Fruit fly (Drosophila melanogaster): ENCODE data around the gene CG9705.
A peak's percentile ranks its signal among the peaks of the same experiment; 100 is the strongest.

CG9705 gene

dm6 chr3L:16800026-16800425 is 20.1 kb downstream of the CG9705 start (continued):
- TF ChIP-seq CG5245 (GFP tag; optimal IDR thresholded peaks at IDR 0.05), result no peak
- no peak for TF ChIP-seq CG1792 (GFP tag; optimal IDR thresholded peaks at IDR 0.05)
- peak; percentile 30 for TF ChIP-seq ERR (GFP tag; optimal IDR thresholded peaks at IDR 0.05)
- TF ChIP-seq CG8281 (tag; optimal IDR thresholded peaks at IDR 0.05), result no peak
- TF ChIP-seq gsb-n (tag; optimal IDR thresholded peaks at IDR 0.05), result no peak
- TF ChIP-seq chinmo (GFP tag; IDR thresholded peaks at IDR 0.05; ENCODE audit: partially characterized antibody), result peak; percentile 61; the same call in 1 of the 4 replicates
- TF ChIP-seq Neu2 (GFP tag; optimal IDR thresholded peaks at IDR 0.05; ENCODE audit: borderline replicate concordance), result no peak
- TF ChIP-seq Hsf (GFP tag; optimal IDR thresholded peaks at IDR 0.05), result no peak
- no peak for TF ChIP-seq CG14050 (GFP tag; IDR thresholded peaks at IDR 0.05)
- no peak for TF ChIP-seq Ptx1 (GFP tag; IDR thresholded peaks at IDR 0.05)
- no peak for TF ChIP-seq yki (optimal IDR thresholded peaks at IDR 0.05)
- no peak for TF ChIP-seq org-1 (GFP tag; optimal IDR thresholded peaks at IDR 0.05)
- TF ChIP-seq maf-S (GFP tag; optimal IDR thresholded peaks at IDR 0.05), result no peak
- TF ChIP-seq danr (GFP tag; IDR thresholded peaks at IDR 0.05), result no peak
- TF ChIP-seq Jarid2 (GFP tag; optimal IDR thresholded peaks at IDR 0.05), result peak; percentile 69
- no peak for TF ChIP-seq tx (GFP tag; optimal IDR thresholded peaks at IDR 0.05)
- no peak for TF ChIP-seq chif (GFP tag; optimal IDR thresholded peaks at IDR 0.05)
- TF ChIP-seq scrt (GFP tag; optimal IDR thresholded peaks at IDR 0.05), result no peak
- peak; percentile 43 for TF ChIP-seq cwo (GFP tag; optimal IDR thresholded peaks at IDR 0.05)
- no peak for TF ChIP-seq CG6254 (GFP tag; optimal IDR thresholded peaks at IDR 0.05)
- TF ChIP-seq Nf-YA (GFP tag; IDR thresholded peaks at IDR 0.05), result no peak
- TF ChIP-seq Drgx (GFP tag; IDR thresholded peaks at IDR 0.05), result peak; percentile 45; the same call in 1 of the 2 replicates
- no peak for TF ChIP-seq Ada2b (GFP tag; IDR thresholded peaks at IDR 0.05)
- TF ChIP-seq CG11398 (GFP tag; optimal IDR thresholded peaks at IDR 0.05), result no peak
- no peak for TF ChIP-seq salm (tag; optimal IDR thresholded peaks at IDR 0.05)
- TF ChIP-seq gfzf (GFP tag; optimal IDR thresholded peaks at IDR 0.05), result no peak
- no peak for TF ChIP-seq luna (GFP tag; optimal IDR thresholded peaks at IDR 0.05)
- peak; percentile 12 for TF ChIP-seq exex (tag; optimal IDR thresholded peaks at IDR 0.05)
- no peak for TF ChIP-seq Oaz (GFP tag; IDR thresholded peaks at IDR 0.05)
- no peak for TF ChIP-seq CkIIα-i1 (GFP tag; IDR thresholded peaks at IDR 0.05)
- TF ChIP-seq pfk (GFP tag; optimal IDR thresholded peaks at IDR 0.05), result no peak
- TF ChIP-seq CG12104 (GFP tag; optimal IDR thresholded peaks at IDR 0.05), result no peak
- TF ChIP-seq Vsx1 (GFP tag; optimal IDR thresholded peaks at IDR 0.05), result no peak
- no peak for TF ChIP-seq CG10267 (tag; optimal IDR thresholded peaks at IDR 0.05)
- no peak for TF ChIP-seq CG2120 (GFP tag; optimal IDR thresholded peaks at IDR 0.05)
- TF ChIP-seq Dref (GFP tag; IDR thresholded peaks at IDR 0.05), result no peak
- no peak for TF ChIP-seq ato (GFP tag; IDR thresholded peaks at IDR 0.05; ENCODE audit: partially characterized antibody)
- TF ChIP-seq her (GFP tag; optimal IDR thresholded peaks at IDR 0.05), result no peak
- TF ChIP-seq CG11247 (GFP tag; IDR thresholded peaks at IDR 0.05), result no peak
- no peak for TF ChIP-seq ranshi (GFP tag; IDR thresholded peaks at IDR 0.05)
- TF ChIP-seq CG4360 (GFP tag; IDR thresholded peaks at IDR 0.05), result no peak
- TF ChIP-seq Atf-2 (GFP tag; optimal IDR thresholded peaks at IDR 0.05), result no peak
- peak; percentile 43; the same call in 1 of the 2 replicates for TF ChIP-seq CG32532 (GFP tag; IDR thresholded peaks at IDR 0.05)
- TF ChIP-seq Dll (GFP tag; IDR thresholded peaks at IDR 0.05; ENCODE audit: partially characterized antibody), result no peak
- no peak for TF ChIP-seq GATAe (GFP tag; conservative IDR thresholded peaks at IDR 0.05)
- no peak for TF ChIP-seq da (GFP tag; optimal IDR thresholded peaks at IDR 0.05)
- TF ChIP-seq mirr (GFP tag; optimal IDR thresholded peaks at IDR 0.05), result no peak
- TF ChIP-seq CG7963 (GFP tag; IDR thresholded peaks at IDR 0.05; ENCODE audit: partially characterized antibody), result no peak
- TF ChIP-seq CG42726 (GFP tag; IDR thresholded peaks at IDR 0.05; ENCODE audit: partially characterized antibody), result no peak
- no peak for TF ChIP-seq Eip74EF (GFP tag; optimal IDR thresholded peaks at IDR 0.05)
- TF ChIP-seq crol (GFP tag; IDR thresholded peaks at IDR 0.05), result peak; percentile 21; the same call in 1 of the 2 replicates
- TF ChIP-seq CG8765 (GFP tag; IDR thresholded peaks at IDR 0.05), result no peak

All from whole organism, embryonic.